Worm (Caenorhabditis elegans) whole organism, L3 larva: ENCODE measurements around the gene Y46G5A.14.

Experiments
- ama-1 ChIP-seq: fragments of 150-350 bp; optimal IDR thresholded peaks from 2 replicates; lab custom pipeline; 2018
- ceh-16 ChIP-seq: sonication (generic microtip); optimal IDR thresholded peaks from 2 replicates; lab custom pipeline; 2017; ENCODE audit warnings: missing biosample characterization, missing genetic modification characterization
- ceh-82 ChIP-seq: fragments of 150-350 bp; optimal IDR thresholded peaks from 2 replicates; lab custom pipeline; 2014; ENCODE audit warnings: missing biosample characterization, missing genetic modification characterization
- egl-27 ChIP-seq: sonication (generic microtip); optimal IDR thresholded peaks from 4 replicates; lab custom pipeline; 2017; ENCODE audit warnings: missing biosample characterization, missing genetic modification reagents, missing genetic modification characterization
- egl-5 ChIP-seq: fragments of 150-350 bp; optimal IDR thresholded peaks from 2 replicates; lab custom pipeline; 2017; ENCODE audit warnings: missing biosample characterization, missing genetic modification reagents, missing genetic modification characterization, inconsistent platforms
- elt-1 ChIP-seq: fragments of 150-350 bp; optimal IDR thresholded peaks from 2 replicates; lab custom pipeline; 2014; ENCODE audit warnings: missing biosample characterization, missing genetic modification characterization
- elt-2 ChIP-seq: sonication (generic microtip); optimal IDR thresholded peaks from 2 replicates; lab custom pipeline; 2016; ENCODE audit warnings: missing genetic modification reagents, mild to moderate bottlenecking, missing genetic modification characterization, missing compliant biosample characterization
- fkh-10 ChIP-seq: sonication (generic microtip); optimal IDR thresholded peaks from 2 replicates; lab custom pipeline; 2017; ENCODE audit warnings: missing biosample characterization, missing genetic modification reagents, missing genetic modification characterization
- mdl-1 ChIP-seq: fragments of 150-350 bp; optimal IDR thresholded peaks from 2 replicates; lab custom pipeline; 2014; ENCODE audit warnings: missing biosample characterization, missing genetic modification characterization
- nhr-12 ChIP-seq: fragments of 150-350 bp; optimal IDR thresholded peaks from 2 replicates; lab custom pipeline; 2014; ENCODE audit warnings: missing biosample characterization, missing genetic modification characterization
- nhr-25 ChIP-seq: sonication (generic microtip); optimal IDR thresholded peaks from 2 replicates; lab custom pipeline; 2017; ENCODE audit warnings: missing biosample characterization, missing genetic modification characterization
- unc-62 ChIP-seq: fragments of 150-350 bp; sonication (generic microtip); optimal IDR thresholded peaks from 4 replicates; lab custom pipeline; 2014; ENCODE audit warnings: missing biosample characterization, missing genetic modification reagents, missing genetic modification characterization
- ztf-11 ChIP-seq: fragments of 150-350 bp; optimal IDR thresholded peaks from 2 replicates; lab custom pipeline; 2014; ENCODE audit warnings: missing biosample characterization, missing genetic modification characterization

ce11 chrII:12805161-12805560, 30.7 kb downstream of the Y46G5A.14 start, which contains the start of the genes Y46G5A.18 and Y46G5A.47:
- TF ChIP-seq fkh-10 (GFP tag; lab: Kevin White, UChicago) (no peak), unc-62 (GFP tag; lab: Kevin White, UChicago) (no peak), mdl-1 (tag; lab: Kevin White, UChicago) (no peak), nhr-25 (tag; lab: Kevin White, UChicago) (no peak), ceh-82 (tag; lab: Kevin White, UChicago) (no peak), elt-2 (tag; lab: Kevin White, UChicago) (no peak), ztf-11 (tag; lab: Kevin White, UChicago) (no peak), egl-27 (tag; lab: Kevin White, UChicago) (no peak), nhr-12 (tag; lab: Kevin White, UChicago) (no peak), elt-1 (tag; lab: Kevin White, UChicago) (no peak), ama-1 (lab: Kevin White, UChicago) (no peak), ceh-16 (no peak), egl-5 (tag; lab: Kevin White, UChicago) (no peak)
